Worm (Caenorhabditis elegans): Measurements from ENCODE around the gene R148.7.

ce11 chrIII:3165309-3165708 is 32.9 kb downstream of the R148.7 start, which contains the start of gene R148.5:
- TF ChIP-seq lin-1 (GFP tag; IDR thresholded peaks at IDR 0.05) (no peak), nhr-77 (tag; optimal IDR thresholded peaks at IDR 0.05) (no peak), ceh-28 (tag; optimal IDR thresholded peaks at IDR 0.05) (no peak), T20F7.1 (GFP tag; optimal IDR thresholded peaks at IDR 0.05) (no peak), zip-2 (tag; optimal IDR thresholded peaks at IDR 0.05) (no peak), ztf-11 (tag; optimal IDR thresholded peaks at IDR 0.05) (no peak), unc-62 (GFP tag; optimal IDR thresholded peaks at IDR 0.05 in 1 of 2) (no peak), unc-62 (tag; optimal IDR thresholded peaks at IDR 0.05) (no peak)
